Worm (Caenorhabditis elegans) whole organism, early embryonic: ENCODE data around the gene C52E2.4.

ENCODE experiments used
- B0310.2 ChIP-seq: sonication (generic microtip); optimal IDR thresholded peaks from 2 replicates; lab custom pipeline; 2016; ENCODE audit warnings: mild to moderate bottlenecking, missing genetic modification characterization, missing compliant biosample characterization
- F13C5.2 ChIP-seq: sonication (generic microtip); optimal IDR thresholded peaks from 2 replicates; lab custom pipeline; 2017; ENCODE audit warnings: mild to moderate bottlenecking, missing genetic modification characterization, inconsistent platforms, missing compliant biosample characterization
- aly-1 ChIP-seq: sonication (generic microtip); optimal IDR thresholded peaks from 2 replicates; lab custom pipeline; 2016; ENCODE audit warnings: missing genetic modification characterization, missing compliant biosample characterization
- ama-1 ChIP-seq: fragments of 150-350 bp; optimal IDR thresholded peaks from 2 replicates; lab custom pipeline; 2014
- ceh-13 ChIP-seq: fragments of 200-800 bp; sonication (Bioruptor generic); optimal IDR thresholded peaks from 2 replicates; lab custom pipeline; 2018; ENCODE audit warnings: mild to moderate bottlenecking, missing genetic modification characterization, missing compliant biosample characterization
- ceh-36 ChIP-seq: sonication (generic microtip); optimal IDR thresholded peaks from 2 replicates; lab custom pipeline; 2016; ENCODE audit warnings: missing genetic modification characterization, inconsistent platforms, missing compliant biosample characterization
- ets-7 ChIP-seq: sonication (generic microtip); optimal IDR thresholded peaks from 2 replicates; lab custom pipeline; 2016; ENCODE audit warnings: missing genotype, missing genetic modification characterization, missing compliant biosample characterization
- flt-1 ChIP-seq: fragments of 200-800 bp; sonication (Bioruptor generic); IDR thresholded peaks from 2 replicates; pipeline ENCODE4 v1.3.6; 2022; ENCODE audit warnings: missing genetic modification characterization, missing compliant biosample characterization
- hmbx-1 ChIP-seq: sonication (generic microtip); optimal IDR thresholded peaks from 2 replicates; lab custom pipeline; 2016; ENCODE audit warnings: mild to moderate bottlenecking, missing genetic modification characterization, missing compliant biosample characterization
- hmg-4 ChIP-seq: fragments of 200-800 bp; sonication (Bioruptor generic); optimal IDR thresholded peaks from 2 replicates; lab custom pipeline; 2018; ENCODE audit warnings: mild to moderate bottlenecking, missing genetic modification characterization, missing compliant biosample characterization
- hnd-1 ChIP-seq: sonication (generic microtip); optimal IDR thresholded peaks from 2 replicates; lab custom pipeline; 2016; ENCODE audit warnings: missing genetic modification characterization, missing compliant biosample characterization
- pes-1 ChIP-seq: fragments of 200-800 bp; sonication (Bioruptor generic); IDR thresholded peaks from 2 replicates; pipeline ENCODE4 v1.3.6; 2022; ENCODE audit warnings: missing genetic modification reagents, missing genetic modification characterization, missing compliant biosample characterization
- scrt-1 ChIP-seq: fragments of 200-800 bp; sonication (Bioruptor generic); IDR thresholded peaks from 2 replicates; pipeline ENCODE4 v1.3.6; 2022; ENCODE audit warnings: missing genetic modification characterization, missing compliant biosample characterization
- sea-1 ChIP-seq: fragments of 200-800 bp; sonication (Bioruptor generic); conservative IDR thresholded peaks from 2 replicates; pipeline ENCODE4 v1.3.6; 2022; ENCODE audit warnings: missing genetic modification characterization, missing compliant biosample characterization
- tbx-11 ChIP-seq: fragments of 200-800 bp; sonication (Bioruptor generic); IDR thresholded peaks from 2 replicates; pipeline ENCODE4 v1.3.6; 2022; ENCODE audit warnings: missing genetic modification characterization, missing compliant biosample characterization
- tbx-37 ChIP-seq: fragments of 200-800 bp; sonication (Bioruptor generic); conservative IDR thresholded peaks from 2 replicates; pipeline ENCODE4 v1.3.6; 2022; ENCODE audit warnings: missing genetic modification reagents, missing genetic modification characterization, missing compliant biosample characterization
- tra-4 ChIP-seq: sonication (generic microtip); optimal IDR thresholded peaks from 2 replicates; lab custom pipeline; 2017; ENCODE audit warnings: missing genetic modification characterization, missing compliant biosample characterization

C52E2.4 gene

ce11 chrII:1865683-1866431 is 22.9 kb downstream of the C52E2.4 start, which contains the start of gene math-15:
Gene math-15, plus strand, starts transcription at chrII:1866381.
- no peak for TF ChIP-seq hmbx-1 (tag; lab: Kevin White, UChicago)
- no peak for TF ChIP-seq tbx-11 (GFP tag; lab: Robert Waterston, UW)
- no peak for TF ChIP-seq aly-1 (tag; lab: Kevin White, UChicago)
- no peak for TF ChIP-seq hmg-4 (GFP tag; lab: Kevin White, UChicago)
- TF ChIP-seq ceh-13 (GFP tag; lab: Kevin White, UChicago): no peak
- no peak for TF ChIP-seq tra-4
- no peak for TF ChIP-seq sea-1 (GFP tag; lab: Robert Waterston, UW)
- TF ChIP-seq flt-1 (GFP tag; lab: Robert Waterston, UW): no peak
- no peak for TF ChIP-seq F13C5.2 (tag; lab: Kevin White, UChicago)
- TF ChIP-seq ceh-36: no peak
- TF ChIP-seq ets-7 (tag; lab: Kevin White, UChicago): no peak
- no peak for TF ChIP-seq pes-1 (GFP tag; lab: Robert Waterston, UW)

ce11 chrII:1869120-1869519 is 26.2 kb downstream of the C52E2.4 start, which contains the start of gene math-14:
Gene math-14, plus strand, starts transcription at chrII:1869420.
- TF ChIP-seq hnd-1 (tag; lab: Kevin White, UChicago): no peak
- TF ChIP-seq scrt-1 (GFP tag; lab: Robert Waterston, UW): no peak
- TF ChIP-seq tbx-11 (GFP tag; lab: Robert Waterston, UW): no peak

ce11 chrII:1870875-1871592 is 28.1 kb downstream of the C52E2.4 start, which contains the start of gene math-10:
Gene math-10, plus strand, starts transcription at chrII:1871542.
- TF ChIP-seq hmbx-1 (tag; lab: Kevin White, UChicago): no peak
- no peak for TF ChIP-seq tbx-11 (GFP tag; lab: Robert Waterston, UW)
- TF ChIP-seq sea-1 (GFP tag; lab: Robert Waterston, UW): no peak
- no peak for TF ChIP-seq B0310.2 (tag; lab: Kevin White, UChicago)
- no peak for TF ChIP-seq ceh-36
- TF ChIP-seq ets-7 (tag; lab: Kevin White, UChicago): no peak

- TF ChIP-seq sea-1 (GFP tag; lab: Robert Waterston, UW): no peak
- no peak for TF ChIP-seq ets-7 (tag; lab: Kevin White, UChicago)
- no peak for TF ChIP-seq hmg-4 (GFP tag; lab: Kevin White, UChicago)
- TF ChIP-seq hmbx-1 (tag; lab: Kevin White, UChicago): no peak
Observed at ce11 chrII:1875658-1876057, 32.7 kb downstream of the C52E2.4 start, which contains the start of gene math-13. Gene math-13, plus strand, starts transcription at chrII:1875958.

DNA sequence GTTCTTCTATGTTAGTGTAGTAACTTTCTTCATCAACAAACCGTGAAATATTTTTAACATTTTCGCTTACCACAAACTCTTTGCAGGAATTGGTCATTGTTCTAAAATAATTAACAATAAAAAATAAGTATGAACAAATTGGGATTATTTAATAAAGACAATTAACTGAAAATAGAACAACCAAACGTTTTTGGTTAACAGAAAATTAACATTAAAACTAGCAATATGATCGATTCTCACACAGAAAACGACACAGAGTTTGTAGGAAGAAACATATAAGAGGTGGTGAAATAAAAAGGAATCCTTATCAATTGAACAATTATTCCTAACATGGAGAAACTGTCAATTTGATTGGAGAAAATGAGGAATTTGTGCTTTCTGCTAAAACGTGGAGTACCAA is 35.7 kb downstream of the C52E2.4 start, which contains the start of gene math-16:
TSS of gene math-16 (minus strand) at position 101 of the 400 bp plus-strand sequence.
- TF ChIP-seq flt-1 (GFP tag; lab: Robert Waterston, UW) (no peak), tbx-37 (GFP tag; lab: Robert Waterston, UW) (no peak), ceh-36 (no peak), ama-1 (lab: Kevin White, UChicago) (no peak), tra-4 (no peak), hmbx-1 (tag; lab: Kevin White, UChicago) (no peak), ets-7 (tag; lab: Kevin White, UChicago) (no peak), scrt-1 (GFP tag; lab: Robert Waterston, UW) (no peak), aly-1 (tag; lab: Kevin White, UChicago) (no peak), B0310.2 (tag; lab: Kevin White, UChicago) (no peak), F13C5.2 (tag; lab: Kevin White, UChicago) (no peak), hnd-1 (tag; lab: Kevin White, UChicago) (no peak), tbx-11 (GFP tag; lab: Robert Waterston, UW) (no peak), sea-1 (GFP tag; lab: Robert Waterston, UW) (no peak), hmg-4 (GFP tag; lab: Kevin White, UChicago) (no peak), pes-1 (GFP tag; lab: Robert Waterston, UW) (no peak), ceh-13 (GFP tag; lab: Kevin White, UChicago) (no peak)

DNA sequence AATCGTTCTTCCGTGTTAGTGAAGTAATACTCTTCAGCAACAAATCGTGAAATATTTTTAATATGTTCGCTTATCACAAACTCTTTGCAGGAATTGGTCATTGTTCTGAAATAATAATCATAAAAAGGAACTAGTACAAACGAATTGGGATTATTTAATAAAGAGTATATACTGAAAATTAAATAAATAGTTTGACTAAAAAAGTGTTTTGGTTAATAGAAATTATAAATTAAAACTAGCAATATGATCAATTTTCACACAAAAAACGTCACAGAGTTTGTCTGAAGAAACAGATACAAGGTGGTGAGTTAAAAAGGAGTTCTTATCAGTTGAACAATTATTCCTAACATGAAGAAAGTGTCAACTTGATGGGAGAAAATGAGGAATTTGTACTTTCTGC is 39.8 kb downstream of the C52E2.4 start, which contains the start of gene math-5:
TSS of gene math-5 (minus strand) at position 101 of the 400 bp plus-strand sequence.
- no peak for TF ChIP-seq ceh-36
- TF ChIP-seq scrt-1 (GFP tag; lab: Robert Waterston, UW): no peak
- no peak for TF ChIP-seq flt-1 (GFP tag; lab: Robert Waterston, UW)
- no peak for TF ChIP-seq tbx-11 (GFP tag; lab: Robert Waterston, UW)
- no peak for TF ChIP-seq ceh-13 (GFP tag; lab: Kevin White, UChicago)
- no peak for TF ChIP-seq aly-1 (tag; lab: Kevin White, UChicago)
- TF ChIP-seq hmg-4 (GFP tag; lab: Kevin White, UChicago): no peak
- no peak for TF ChIP-seq B0310.2 (tag; lab: Kevin White, UChicago)
- TF ChIP-seq ets-7 (tag; lab: Kevin White, UChicago): no peak
- no peak for TF ChIP-seq ama-1 (lab: Kevin White, UChicago)
- no peak for TF ChIP-seq sea-1 (GFP tag; lab: Robert Waterston, UW)
- TF ChIP-seq hmbx-1 (tag; lab: Kevin White, UChicago): no peak
- no peak for TF ChIP-seq tra-4
- no peak for TF ChIP-seq hnd-1 (tag; lab: Kevin White, UChicago)
- no peak for TF ChIP-seq F13C5.2 (tag; lab: Kevin White, UChicago)
- no peak for TF ChIP-seq pes-1 (GFP tag; lab: Robert Waterston, UW)
- no peak for TF ChIP-seq tbx-37 (GFP tag; lab: Robert Waterston, UW)
